Worm (Caenorhabditis elegans) whole organism, early embryonic: Measurements from ENCODE around the gene hsp-17.

Source experiments
- B0310.2 ChIP-seq: sonication (generic microtip); optimal IDR thresholded peaks from 2 replicates; lab custom pipeline; 2016; ENCODE audit warnings: mild to moderate bottlenecking, missing genetic modification characterization, missing compliant biosample characterization
- aly-1 ChIP-seq: sonication (generic microtip); optimal IDR thresholded peaks from 2 replicates; lab custom pipeline; 2016; ENCODE audit warnings: missing genetic modification characterization, missing compliant biosample characterization
- ama-1 ChIP-seq: fragments of 150-350 bp; optimal IDR thresholded peaks from 2 replicates; lab custom pipeline; 2014
- ets-7 ChIP-seq: sonication (generic microtip); optimal IDR thresholded peaks from 2 replicates; lab custom pipeline; 2016; ENCODE audit warnings: missing genotype, missing genetic modification characterization, missing compliant biosample characterization
- flt-1 ChIP-seq: fragments of 200-800 bp; sonication (Bioruptor generic); IDR thresholded peaks from 2 replicates; pipeline ENCODE4 v1.3.6; 2022; ENCODE audit warnings: missing genetic modification characterization, missing compliant biosample characterization
- pes-1 ChIP-seq: fragments of 200-800 bp; sonication (Bioruptor generic); IDR thresholded peaks from 2 replicates; pipeline ENCODE4 v1.3.6; 2022; ENCODE audit warnings: missing genetic modification reagents, missing genetic modification characterization, missing compliant biosample characterization
- scrt-1 ChIP-seq: fragments of 200-800 bp; sonication (Bioruptor generic); IDR thresholded peaks from 2 replicates; pipeline ENCODE4 v1.3.6; 2022; ENCODE audit warnings: missing genetic modification characterization, missing compliant biosample characterization
- tra-4 ChIP-seq: sonication (generic microtip); optimal IDR thresholded peaks from 2 replicates; lab custom pipeline; 2017; ENCODE audit warnings: missing genetic modification characterization, missing compliant biosample characterization

- TF ChIP-seq aly-1 (tag; lab: Kevin White, UChicago) (no peak), ama-1 (lab: Kevin White, UChicago) (no peak), ets-7 (tag; lab: Kevin White, UChicago) (no peak), pes-1 (GFP tag; lab: Robert Waterston, UW) (no peak), scrt-1 (no peak), flt-1 (GFP tag; lab: Robert Waterston, UW) (no peak), tra-4 (tag; lab: Kevin White, UChicago) (no peak), B0310.2 (no peak)
Observed at ce11 chrV:8345436-8345835, 40.3 kb downstream of the hsp-17 start, which contains the start of gene C08D8.1.
